Fruit fly (Drosophila melanogaster) whole organism, adult: ENCODE results near the gene ctrip.

Experiments used
- CG11617 ChIP-seq: fragments of 200-800 bp; sonication (Bioruptor generic); optimal IDR thresholded peaks from 2 replicates; lab custom pipeline; 2017; ENCODE audit warnings: mild to moderate bottlenecking, missing biosample characterization, missing genetic modification reagents, missing genetic modification characterization
- CG12768 ChIP-seq: fragments of 200-800 bp; sonication (Bioruptor generic); optimal IDR thresholded peaks from 2 replicates; lab custom pipeline; 2017; ENCODE audit warnings: missing biosample characterization, missing genetic modification characterization, mild to moderate bottlenecking, moderate library complexity, missing genetic modification reagents
- CG14711 ChIP-seq: fragments of 200-800 bp; sonication (Bioruptor generic); optimal IDR thresholded peaks from 2 replicates; lab custom pipeline; 2018; ENCODE audit warnings: missing biosample characterization, mild to moderate bottlenecking, missing genetic modification characterization, moderate library complexity
- CG1620 ChIP-seq: fragments of 200-800 bp; sonication (Bioruptor generic); optimal IDR thresholded peaks from 2 replicates; lab custom pipeline; 2016; ENCODE audit warnings: missing biosample characterization, missing genetic modification characterization
- CG33017 ChIP-seq: fragments of 200-800 bp; sonication (Bioruptor generic); optimal IDR thresholded peaks from 2 replicates; lab custom pipeline; 2018; ENCODE audit warnings: missing biosample characterization, mild to moderate bottlenecking, missing genetic modification characterization, moderate library complexity
- CG5204 ChIP-seq: fragments of 200-800 bp; sonication (Bioruptor generic); optimal IDR thresholded peaks from 2 replicates; lab custom pipeline; 2016; ENCODE audit warnings: missing biosample characterization, missing genetic modification characterization
- CG7045 ChIP-seq: fragments of 200-800 bp; sonication (Bioruptor generic); optimal IDR thresholded peaks from 2 replicates; lab custom pipeline; 2017; ENCODE audit warnings: missing biosample characterization, mild to moderate bottlenecking, missing genetic modification characterization
- CG7101 ChIP-seq: fragments of 200-800 bp; sonication (Bioruptor generic); optimal IDR thresholded peaks from 2 replicates; lab custom pipeline; 2018; ENCODE audit warnings: missing biosample characterization, mild to moderate bottlenecking, missing genetic modification characterization, moderate library complexity
- Crg-1 ChIP-seq: fragments of 200-800 bp; sonication (Bioruptor generic); optimal IDR thresholded peaks from 2 replicates; lab custom pipeline; 2016; ENCODE audit warnings: missing biosample characterization, missing genetic modification characterization
- Hr96 ChIP-seq: fragments of 200-800 bp; sonication (Bioruptor generic); optimal IDR thresholded peaks from 2 replicates; lab custom pipeline; 2016; ENCODE audit warnings: missing biosample characterization, missing genetic modification characterization
- Mnt ChIP-seq: fragments of 200-800 bp; sonication (Bioruptor generic); optimal IDR thresholded peaks from 2 replicates; lab custom pipeline; 2016; ENCODE audit warnings: missing biosample characterization, mild to moderate bottlenecking, missing genetic modification characterization
- bab1 ChIP-seq: fragments of 200-800 bp; sonication (Bioruptor generic); optimal IDR thresholded peaks from 3 replicates; lab custom pipeline; 2019; ENCODE audit warnings: missing biosample characterization, mild to moderate bottlenecking, missing genetic modification characterization, moderate library complexity
- cic ChIP-seq: fragments of 200-800 bp; sonication (Bioruptor generic); optimal IDR thresholded peaks from 2 replicates; lab custom pipeline; 2017; ENCODE audit warnings: missing biosample characterization, mild to moderate bottlenecking, missing genetic modification characterization, moderate library complexity
- cnc ChIP-seq, 2 experiments: fragments of >200 bp; optimal IDR thresholded peaks; 2 replicates each; lab custom pipeline; 2017
- kay ChIP-seq: fragments of 200-800 bp; sonication (Bioruptor generic); peaks from one replicate; lab custom pipeline; 2016; ENCODE audit warnings: missing biosample characterization, missing genetic modification characterization, borderline replicate concordance
- ovo ChIP-seq: fragments of 200-800 bp; sonication (Bioruptor generic); optimal IDR thresholded peaks from 2 replicates; lab custom pipeline; 2016; ENCODE audit warnings: missing biosample characterization, missing genetic modification characterization
- pad ChIP-seq: fragments of 200-800 bp; sonication (Bioruptor generic); optimal IDR thresholded peaks from 3 replicates; lab custom pipeline; 2017; ENCODE audit warnings: missing biosample characterization, missing genetic modification characterization, mild to moderate bottlenecking, moderate library complexity, missing genetic modification reagents
- tj ChIP-seq: fragments of 200-800 bp; sonication (Bioruptor generic); optimal IDR thresholded peaks from 3 replicates; lab custom pipeline; 2017; ENCODE audit warnings: missing biosample characterization, mild to moderate bottlenecking, missing genetic modification characterization, moderate library complexity
- toe ChIP-seq: fragments of 200-800 bp; sonication (Bioruptor generic); optimal IDR thresholded peaks from 2 replicates; lab custom pipeline; 2016; ENCODE audit warnings: missing biosample characterization, missing genetic modification characterization

Gene ctrip

dm6 chr3R:4853504-4853903 is 41.6 kb upstream of the ctrip start:
- TF ChIP-seq CG12768 (GFP tag; lab: Kevin White, UChicago) (no peak), kay (GFP tag; lab: Kevin White, UChicago) (no peak), Hr96 (GFP tag; lab: Kevin White, UChicago) (no peak), Mnt (GFP tag; lab: Kevin White, UChicago) (no peak), CG7101 (tag; lab: Kevin White, UChicago) (no peak), CG7045 (GFP tag; lab: Kevin White, UChicago) (no peak), CG11617 (GFP tag; lab: Kevin White, UChicago) (no peak), CG14711 (no peak), cic (GFP tag; lab: Kevin White, UChicago) (no peak)

- TF ChIP-seq ovo (GFP tag; lab: Kevin White, UChicago): no peak
- TF ChIP-seq bab1 (GFP tag; lab: Kevin White, UChicago): no peak
- TF ChIP-seq CG14711: peak; percentile 47
- TF ChIP-seq pad (GFP tag; lab: Kevin White, UChicago): peak; percentile 75
- TF ChIP-seq toe (GFP tag; lab: Kevin White, UChicago): no peak
Observed at dm6 chr3R:4852373-4852860, 40.5 kb upstream of the ctrip start, which contains the start of gene opa. Gene opa (plus strand): TSS chr3R:4852813.

- no peak for TF ChIP-seq CG7101 (tag; lab: Kevin White, UChicago)
- no peak for TF ChIP-seq kay (GFP tag; lab: Kevin White, UChicago)
- no peak for TF ChIP-seq cic (GFP tag; lab: Kevin White, UChicago)
- no peak for TF ChIP-seq CG33017 (tag; lab: Kevin White, UChicago)
- TF ChIP-seq CG7045 (GFP tag; lab: Kevin White, UChicago): no peak
- no peak for TF ChIP-seq Mnt (GFP tag; lab: Kevin White, UChicago)
- TF ChIP-seq CG1620 (GFP tag; lab: Kevin White, UChicago): no peak
- no peak for TF ChIP-seq cnc (optimal IDR thresholded peaks at IDR 0.05; lab: Kevin White, UChicago)
- no peak for TF ChIP-seq toe (GFP tag; lab: Kevin White, UChicago)
- TF ChIP-seq CG14711: no peak
- TF ChIP-seq CG5204 (GFP tag; lab: Kevin White, UChicago): no peak
Observed at dm6 chr3R:4849035-4849656, 37.2 kb upstream of the ctrip start.

- TF ChIP-seq ovo (GFP tag; lab: Kevin White, UChicago): no peak
- TF ChIP-seq cic (GFP tag; lab: Kevin White, UChicago): no peak
- TF ChIP-seq CG5204 (GFP tag; lab: Kevin White, UChicago): no peak
- TF ChIP-seq CG12768 (GFP tag; lab: Kevin White, UChicago): no peak
- no peak for TF ChIP-seq CG14711
- TF ChIP-seq bab1 (GFP tag; lab: Kevin White, UChicago): no peak
- no peak for TF ChIP-seq CG33017 (tag; lab: Kevin White, UChicago)
Observed at dm6 chr3R:4847388-4847787, 35.5 kb upstream of the ctrip start.

dm6 chr3R:4846787-4847186 is 34.9 kb upstream of the ctrip start:
- TF ChIP-seq CG33017 (tag; lab: Kevin White, UChicago) (no peak), Hr96 (GFP tag; lab: Kevin White, UChicago) (no peak), Mnt (GFP tag; lab: Kevin White, UChicago) (no peak), Crg-1 (GFP tag; lab: Kevin White, UChicago) (no peak), pad (GFP tag; lab: Kevin White, UChicago) (no peak), ovo (GFP tag; lab: Kevin White, UChicago) (no peak), CG5204 (GFP tag; lab: Kevin White, UChicago) (no peak), CG1620 (GFP tag; lab: Kevin White, UChicago) (no peak), CG12768 (GFP tag; lab: Kevin White, UChicago) (no peak), CG14711 (no peak), cic (GFP tag; lab: Kevin White, UChicago) (no peak), tj (no peak), CG11617 (GFP tag; lab: Kevin White, UChicago) (no peak), bab1 (GFP tag; lab: Kevin White, UChicago) (no peak), toe (GFP tag; lab: Kevin White, UChicago) (no peak)

- no peak for TF ChIP-seq kay (GFP tag; lab: Kevin White, UChicago)
- TF ChIP-seq CG7045 (GFP tag; lab: Kevin White, UChicago): no peak
- TF ChIP-seq CG7101 (tag; lab: Kevin White, UChicago): no peak
- no peak for TF ChIP-seq CG14711
- no peak for TF ChIP-seq bab1 (GFP tag; lab: Kevin White, UChicago)
- no peak for TF ChIP-seq CG12768 (GFP tag; lab: Kevin White, UChicago)
- no peak for TF ChIP-seq CG11617 (GFP tag; lab: Kevin White, UChicago)
- no peak for TF ChIP-seq CG33017 (tag; lab: Kevin White, UChicago)
- no peak for TF ChIP-seq Mnt (GFP tag; lab: Kevin White, UChicago)
- no peak for TF ChIP-seq CG1620 (GFP tag; lab: Kevin White, UChicago)
Observed at dm6 chr3R:4846194-4846593, 34.3 kb upstream of the ctrip start.

- TF ChIP-seq cnc (optimal IDR thresholded peaks at IDR 0.05; lab: Kevin White, UChicago) (no peak), Crg-1 (GFP tag; lab: Kevin White, UChicago) (no peak), toe (GFP tag; lab: Kevin White, UChicago) (no peak), Mnt (GFP tag; lab: Kevin White, UChicago) (no peak), pad (GFP tag; lab: Kevin White, UChicago) (no peak), Hr96 (GFP tag; lab: Kevin White, UChicago) (no peak), CG33017 (tag; lab: Kevin White, UChicago) (no peak), CG7045 (GFP tag; lab: Kevin White, UChicago) (no peak)
Observed at dm6 chr3R:4845353-4845752, 33.5 kb upstream of the ctrip start.
